Worm (Caenorhabditis elegans) whole organism, L3 larva: ENCODE data around the gene nhr-143.

ENCODE experiments used
- R02D3.7 ChIP-seq: fragments of 150-350 bp; optimal IDR thresholded peaks from 2 replicates; lab custom pipeline; 2014; ENCODE audit warnings: missing biosample characterization, missing genetic modification characterization
- ZK546.5 ChIP-seq: sonication (generic microtip); optimal IDR thresholded peaks from 2 replicates; lab custom pipeline; 2017; ENCODE audit warnings: missing biosample characterization, missing genetic modification characterization
- aly-2 ChIP-seq: fragments of 150-350 bp; optimal IDR thresholded peaks from 2 replicates; lab custom pipeline; 2014; ENCODE audit warnings: missing biosample characterization, missing genetic modification characterization
- ama-1 ChIP-seq: fragments of 150-350 bp; optimal IDR thresholded peaks from 2 replicates; lab custom pipeline; 2018
- ceh-16 ChIP-seq: sonication (generic microtip); optimal IDR thresholded peaks from 2 replicates; lab custom pipeline; 2017; ENCODE audit warnings: missing biosample characterization, missing genetic modification characterization
- ceh-28 ChIP-seq: fragments of 150-350 bp; optimal IDR thresholded peaks from 2 replicates; lab custom pipeline; 2014; ENCODE audit warnings: missing biosample characterization, missing genetic modification reagents, missing genetic modification characterization
- ceh-82 ChIP-seq: fragments of 150-350 bp; optimal IDR thresholded peaks from 2 replicates; lab custom pipeline; 2014; ENCODE audit warnings: missing biosample characterization, missing genetic modification characterization
- ceh-9 ChIP-seq: sonication (generic microtip); optimal IDR thresholded peaks from 2 replicates; lab custom pipeline; 2018; ENCODE audit warnings: missing biosample characterization, missing genetic modification characterization
- daf-12 ChIP-seq: fragments of 150-350 bp; optimal IDR thresholded peaks from 2 replicates; lab custom pipeline; 2014; ENCODE audit warnings: missing biosample characterization, missing genetic modification reagents, missing genetic modification characterization
- egl-27 ChIP-seq: sonication (generic microtip); optimal IDR thresholded peaks from 4 replicates; lab custom pipeline; 2017; ENCODE audit warnings: missing biosample characterization, missing genetic modification reagents, missing genetic modification characterization
- egl-5 ChIP-seq: fragments of 150-350 bp; optimal IDR thresholded peaks from 2 replicates; lab custom pipeline; 2017; ENCODE audit warnings: missing biosample characterization, missing genetic modification reagents, missing genetic modification characterization, inconsistent platforms
- elt-1 ChIP-seq: fragments of 150-350 bp; optimal IDR thresholded peaks from 2 replicates; lab custom pipeline; 2014; ENCODE audit warnings: missing biosample characterization, missing genetic modification characterization
- elt-2 ChIP-seq: sonication (generic microtip); optimal IDR thresholded peaks from 2 replicates; lab custom pipeline; 2016; ENCODE audit warnings: missing genetic modification reagents, mild to moderate bottlenecking, missing genetic modification characterization, missing compliant biosample characterization
- elt-3 ChIP-seq, 3 experiments: fragments of 150-350 bp in 1 of 3; sonication (generic microtip) in 2 of 3; optimal IDR thresholded peaks; 2 replicates in 2 of 3; 4 replicates in 1 of 3; lab custom pipeline; 2014 to 2017; ENCODE audit warnings: missing biosample characterization in 3 of 3, missing genetic modification characterization in 3 of 3
- eor-1 ChIP-seq, 2 experiments: fragments of 150-350 bp; optimal IDR thresholded peaks; 2 replicates each; lab custom pipeline; 2014 to 2018; ENCODE audit warnings: missing biosample characterization in 2 of 2, missing genetic modification characterization in 2 of 2
- fkh-10 ChIP-seq: sonication (generic microtip); optimal IDR thresholded peaks from 2 replicates; lab custom pipeline; 2017; ENCODE audit warnings: missing biosample characterization, missing genetic modification reagents, missing genetic modification characterization
- fkh-2 ChIP-seq: fragments of 150-350 bp; optimal IDR thresholded peaks from 2 replicates; lab custom pipeline; 2014; ENCODE audit warnings: missing biosample characterization, missing genetic modification reagents, missing genetic modification characterization
- fos-1 ChIP-seq: fragments of 150-350 bp; optimal IDR thresholded peaks from 2 replicates; lab custom pipeline; 2014; ENCODE audit warnings: missing biosample characterization, missing genetic modification characterization
- hmg-11 ChIP-seq: sonication (generic microtip); optimal IDR thresholded peaks from 2 replicates; lab custom pipeline; 2016; ENCODE audit warnings: missing genetic modification characterization, missing compliant biosample characterization
- jun-1 ChIP-seq: fragments of 150-350 bp; optimal IDR thresholded peaks from 2 replicates; lab custom pipeline; 2014; ENCODE audit warnings: missing biosample characterization, missing genetic modification reagents, missing genetic modification characterization
- lin-15B ChIP-seq: fragments of 150-350 bp; optimal IDR thresholded peaks from 2 replicates; lab custom pipeline; 2014; ENCODE audit warnings: missing biosample characterization, missing genetic modification characterization
- lin-39 ChIP-seq: fragments of 150-350 bp; optimal IDR thresholded peaks from 2 replicates; lab custom pipeline; 2018; ENCODE audit warnings: missing biosample characterization, missing genetic modification reagents, missing genetic modification characterization
- lsy-12 ChIP-seq: sonication (generic microtip); optimal IDR thresholded peaks from 2 replicates; lab custom pipeline; 2016; ENCODE audit warnings: mild to moderate bottlenecking, missing genetic modification characterization, missing compliant biosample characterization
- mdl-1 ChIP-seq: fragments of 150-350 bp; optimal IDR thresholded peaks from 2 replicates; lab custom pipeline; 2014; ENCODE audit warnings: missing biosample characterization, missing genetic modification characterization
- mml-1 ChIP-seq: fragments of 150-350 bp; sonication (generic microtip); optimal IDR thresholded peaks from 3 replicates; lab custom pipeline; 2014; ENCODE audit warnings: missing biosample characterization, missing genetic modification characterization
- nfya-1 ChIP-seq: sonication (generic microtip); optimal IDR thresholded peaks from 2 replicates; lab custom pipeline; 2017; ENCODE audit warnings: missing genetic modification characterization, mild to moderate bottlenecking, missing compliant biosample characterization, antibody characterized with exemption, moderate library complexity; ENCODE audit not compliant: insufficient read depth
- nhr-11 ChIP-seq: fragments of 150-350 bp; optimal IDR thresholded peaks from 2 replicates; lab custom pipeline; 2014; ENCODE audit warnings: missing biosample characterization, missing genetic modification characterization
- nhr-12 ChIP-seq: fragments of 150-350 bp; optimal IDR thresholded peaks from 2 replicates; lab custom pipeline; 2014; ENCODE audit warnings: missing biosample characterization, missing genetic modification characterization
- nhr-23 ChIP-seq: fragments of 150-350 bp; optimal IDR thresholded peaks from 2 replicates; lab custom pipeline; 2014; ENCODE audit warnings: missing biosample characterization, missing genetic modification reagents, missing genetic modification characterization
- nhr-237 ChIP-seq: fragments of 150-350 bp; optimal IDR thresholded peaks from 2 replicates; lab custom pipeline; 2014; ENCODE audit warnings: missing biosample characterization, missing genetic modification characterization
- nhr-25 ChIP-seq: sonication (generic microtip); optimal IDR thresholded peaks from 2 replicates; lab custom pipeline; 2017; ENCODE audit warnings: missing biosample characterization, missing genetic modification characterization
- nhr-28 ChIP-seq: fragments of 150-350 bp; optimal IDR thresholded peaks from 2 replicates; lab custom pipeline; 2014; ENCODE audit warnings: missing biosample characterization, missing genetic modification characterization
- nhr-43 ChIP-seq: sonication (generic microtip); optimal IDR thresholded peaks from 2 replicates; lab custom pipeline; 2016; ENCODE audit warnings: mild to moderate bottlenecking, missing genetic modification characterization, missing compliant biosample characterization; ENCODE audit not compliant: poor library complexity, severe bottlenecking
- nhr-67 ChIP-seq: fragments of 150-350 bp; optimal IDR thresholded peaks from 2 replicates; lab custom pipeline; 2014; ENCODE audit warnings: missing biosample characterization, missing genetic modification characterization
- nhr-76 ChIP-seq: fragments of 150-350 bp; sonication (generic microtip); optimal IDR thresholded peaks from 5 replicates; lab custom pipeline; 2014; ENCODE audit warnings: missing biosample characterization, missing genetic modification characterization
- nhr-77 ChIP-seq: fragments of 150-350 bp; optimal IDR thresholded peaks from 2 replicates; lab custom pipeline; 2014; ENCODE audit warnings: missing biosample characterization, missing genetic modification characterization
- pha-4 ChIP-seq: fragments of 150-350 bp; optimal IDR thresholded peaks from 2 replicates; lab custom pipeline; 2014; ENCODE audit warnings: missing biosample characterization, missing genetic modification reagents, missing genetic modification characterization
- pqm-1 ChIP-seq: fragments of 150-350 bp; optimal IDR thresholded peaks from 2 replicates; lab custom pipeline; 2017; ENCODE audit warnings: missing biosample characterization, missing genetic modification characterization, inconsistent platforms
- sea-2 ChIP-seq: fragments of 150-350 bp; sonication (generic microtip); optimal IDR thresholded peaks from 4 replicates; lab custom pipeline; 2014; ENCODE audit warnings: missing biosample characterization, missing genetic modification reagents, missing genetic modification characterization
- skn-1 ChIP-seq: fragments of 150-350 bp; optimal IDR thresholded peaks from 2 replicates; lab custom pipeline; 2014; ENCODE audit warnings: missing biosample characterization, missing genetic modification characterization
- snpc-4 ChIP-seq: fragments of 150-350 bp; optimal IDR thresholded peaks from 2 replicates; lab custom pipeline; 2014; ENCODE audit warnings: missing biosample characterization, missing genetic modification characterization
- tbx-2 ChIP-seq: sonication (generic microtip); optimal IDR thresholded peaks from 2 replicates; lab custom pipeline; 2016; ENCODE audit warnings: mild to moderate bottlenecking, missing genetic modification characterization, missing compliant biosample characterization
- unc-39 ChIP-seq: sonication (generic microtip); optimal IDR thresholded peaks from 4 replicates; lab custom pipeline; 2017; ENCODE audit warnings: missing biosample characterization, missing genetic modification characterization
- unc-62 ChIP-seq: fragments of 150-350 bp; sonication (generic microtip); optimal IDR thresholded peaks from 4 replicates; lab custom pipeline; 2014; ENCODE audit warnings: missing biosample characterization, missing genetic modification reagents, missing genetic modification characterization
- zag-1 ChIP-seq: fragments of 150-350 bp; optimal IDR thresholded peaks from 2 replicates; lab custom pipeline; 2014; ENCODE audit warnings: missing biosample characterization, missing genetic modification characterization
- ztf-11 ChIP-seq: fragments of 150-350 bp; optimal IDR thresholded peaks from 2 replicates; lab custom pipeline; 2014; ENCODE audit warnings: missing biosample characterization, missing genetic modification characterization
- ztf-4 ChIP-seq: fragments of 150-350 bp; optimal IDR thresholded peaks from 2 replicates; lab custom pipeline; 2014; ENCODE audit warnings: missing biosample characterization, missing genetic modification characterization

The nhr-143 gene

DNA sequence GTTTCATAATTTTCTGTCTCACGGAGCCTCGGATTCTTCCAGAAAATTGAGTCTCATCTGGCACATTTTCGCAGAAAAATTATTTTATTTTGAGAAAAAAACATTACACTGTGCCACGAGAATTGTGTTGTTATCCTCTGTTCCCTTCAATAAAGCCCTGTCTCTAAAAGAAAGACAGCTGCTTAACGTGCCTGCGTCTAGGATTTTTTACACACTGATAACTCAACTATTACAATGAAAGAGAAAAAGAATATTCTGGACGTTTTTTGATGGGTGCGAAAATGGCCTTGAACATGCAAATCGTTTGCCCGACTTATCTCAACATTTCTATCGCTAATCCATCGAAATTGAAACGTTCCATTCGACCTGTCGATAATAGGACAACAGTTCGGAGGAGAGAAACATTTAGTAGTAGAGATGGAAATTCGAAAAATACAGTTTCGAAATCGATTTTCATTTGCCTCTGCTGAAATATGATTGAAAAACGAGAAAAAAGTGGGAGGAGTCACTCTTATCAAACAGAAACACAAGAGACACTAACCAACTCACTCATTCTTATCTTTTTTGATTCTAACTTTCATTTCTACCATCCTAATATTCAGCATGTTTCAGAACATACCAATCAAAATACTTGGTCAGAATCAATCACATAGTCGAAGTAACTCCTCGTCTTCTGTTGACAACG is 37.8 kb downstream of the nhr-143 start:
- TF ChIP-seq nhr-25 (tag; lab: Kevin White, UChicago) (peak; percentile 76), nhr-23 (tag; lab: Kevin White, UChicago) (peak; percentile 44), R02D3.7 (tag; lab: Kevin White, UChicago) (no peak), mml-1 (tag; lab: Kevin White, UChicago) (no peak), skn-1 (tag; lab: Kevin White, UChicago) (no peak), nfya-1 (tag; lab: Kevin White, UChicago) (peak; percentile 29), pqm-1 (tag; lab: Kevin White, UChicago) (peak; percentile 33), ceh-28 (tag; lab: Kevin White, UChicago) (peak; percentile 13), elt-2 (peak; percentile 67)

DNA sequence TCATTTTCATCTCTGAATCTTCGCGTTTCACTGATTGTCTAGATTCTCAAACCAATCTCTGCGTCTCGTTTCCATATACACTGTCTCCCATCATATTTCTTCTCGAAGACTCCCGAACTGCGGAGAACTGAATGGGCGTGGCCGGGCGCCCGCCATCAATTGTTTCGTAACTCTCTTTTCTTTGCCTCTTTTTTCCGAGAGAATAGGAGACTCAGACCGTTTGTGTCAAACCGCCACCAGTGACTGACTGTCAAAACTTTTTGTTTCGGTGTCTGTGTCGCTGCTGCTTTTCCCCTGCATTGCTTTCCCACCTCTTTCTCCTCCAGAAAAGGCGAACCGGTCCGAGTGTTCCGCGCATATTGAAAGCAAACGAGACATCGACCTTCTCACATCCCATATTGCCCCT is 38.6 kb downstream of the nhr-143 start, which contains the start of gene unc-23:
unc-23 (plus strand) TSS at position 176 of the 406 bp plus-strand sequence.
- TF ChIP-seq mml-1 (tag; lab: Kevin White, UChicago) (peak; percentile 5), sea-2 (GFP tag; lab: Kevin White, UChicago) (no peak), nhr-25 (tag; lab: Kevin White, UChicago) (peak; percentile 92), zag-1 (no peak), nhr-77 (tag; lab: Kevin White, UChicago) (no peak), nhr-237 (tag; lab: Kevin White, UChicago) (no peak), unc-62 (GFP tag; lab: Kevin White, UChicago) (peak; percentile 70), elt-3 (tag; optimal IDR thresholded peaks at IDR 0.05; lab: Kevin White, UChicago) (peak; percentile 31 to 67 (median 56)), unc-39 (no peak), skn-1 (tag; lab: Kevin White, UChicago) (no peak), nhr-76 (tag; lab: Kevin White, UChicago) (no peak), nhr-43 (tag; lab: Kevin White, UChicago) (peak; percentile 90), ceh-28 (tag; lab: Kevin White, UChicago) (peak; percentile 80), elt-1 (tag; lab: Kevin White, UChicago) (peak; percentile 2), lsy-12 (tag; lab: Kevin White, UChicago) (peak; percentile 83), ceh-9 (no peak), lin-39 (tag; lab: Kevin White, UChicago) (peak; percentile 44), ceh-16 (no peak), ZK546.5 (tag; lab: Kevin White, UChicago) (no peak), elt-2 (peak; percentile 84), fos-1 (tag; lab: Kevin White, UChicago) (peak; percentile 56), eor-1 (tag; optimal IDR thresholded peaks at IDR 0.05; lab: Kevin White, UChicago) (peak in 1 of 2 experiments; percentile 51), R02D3.7 (tag; lab: Kevin White, UChicago) (peak; percentile 48), ztf-11 (tag; lab: Kevin White, UChicago) (no peak), jun-1 (tag; lab: Kevin White, UChicago) (peak; percentile 86), nhr-12 (no peak), aly-2 (no peak), nhr-67 (tag; lab: Kevin White, UChicago) (no peak), nhr-11 (tag; lab: Kevin White, UChicago) (peak; percentile 68), nhr-28 (no peak), nhr-23 (tag; lab: Kevin White, UChicago) (peak; percentile 86), lin-15B (tag; lab: Kevin White, UChicago) (peak; percentile 26), tbx-2 (tag; lab: Kevin White, UChicago) (peak; percentile 43), egl-27 (tag; lab: Kevin White, UChicago) (peak; percentile 50), nfya-1 (tag; lab: Kevin White, UChicago) (peak; percentile 78), snpc-4 (tag; lab: Kevin White, UChicago) (no peak), pqm-1 (tag; lab: Kevin White, UChicago) (peak; percentile 35), ztf-4 (tag; lab: Kevin White, UChicago) (no peak), mdl-1 (tag; lab: Kevin White, UChicago) (no peak), ceh-82 (tag; lab: Kevin White, UChicago) (no peak), ama-1 (lab: Kevin White, UChicago) (peak; percentile 56), egl-5 (tag; lab: Kevin White, UChicago) (no peak), daf-12 (tag; lab: Kevin White, UChicago) (no peak), fkh-2 (tag; lab: Kevin White, UChicago) (no peak), pha-4 (peak; percentile 81), hmg-11 (tag; lab: Kevin White, UChicago) (no peak), fkh-10 (GFP tag; lab: Kevin White, UChicago) (no peak)
